Worm (Caenorhabditis elegans) whole organism, midembryonic: ENCODE results near the gene mcat-1.

Source experiments
- T22C8.4 ChIP-seq: fragments of 200-800 bp; sonication (Bioruptor generic); IDR thresholded peaks from 2 replicates; pipeline ENCODE4 v1.3.6; 2022; ENCODE audit warnings: missing genetic modification characterization, missing compliant biosample characterization
- cog-1 ChIP-seq: sonication (generic microtip); optimal IDR thresholded peaks from 2 replicates; lab custom pipeline; 2016; ENCODE audit warnings: missing genetic modification characterization, missing compliant biosample characterization
- flt-1 ChIP-seq: fragments of 200-800 bp; sonication (Bioruptor generic); IDR thresholded peaks from 2 replicates; pipeline ENCODE4 v1.3.6; 2022; ENCODE audit warnings: missing genetic modification characterization, missing compliant biosample characterization
- klf-2 ChIP-seq: fragments of 200-800 bp; sonication (Bioruptor generic); conservative IDR thresholded peaks from 2 replicates; pipeline ENCODE4 v1.3.6; 2022; ENCODE audit warnings: missing genetic modification reagents, missing genetic modification characterization, missing compliant biosample characterization
- ref-1 ChIP-seq: fragments of 200-800 bp; sonication (Bioruptor generic); conservative IDR thresholded peaks from 2 replicates; pipeline ENCODE4 v1.3.6; 2022; ENCODE audit warnings: missing genetic modification reagents, missing genetic modification characterization, missing compliant biosample characterization
- ztf-23 ChIP-seq: fragments of 200-800 bp; sonication (Bioruptor generic); IDR thresholded peaks from 2 replicates; pipeline ENCODE4 v1.3.6; 2022; ENCODE audit warnings: missing genetic modification reagents, missing genetic modification characterization, missing compliant biosample characterization
- ztf-29 ChIP-seq: fragments of 200-800 bp; sonication (Bioruptor generic); IDR thresholded peaks from 2 replicates; pipeline ENCODE4 v1.3.6; 2022; ENCODE audit warnings: missing genetic modification reagents, missing genetic modification characterization, missing compliant biosample characterization

ce11 chrII:51352-51751 is 40.0 kb downstream of the mcat-1 start, which contains the start of gene sptl-1:
- no peak for TF ChIP-seq cog-1 (tag; lab: Kevin White, UChicago)
- TF ChIP-seq T22C8.4 (GFP tag; lab: Robert Waterston, UW): no peak
- no peak for TF ChIP-seq ztf-29
- TF ChIP-seq klf-2: no peak
- no peak for TF ChIP-seq ztf-23 (GFP tag; lab: Robert Waterston, UW)
- TF ChIP-seq flt-1: no peak
- TF ChIP-seq ref-1 (GFP tag; lab: Robert Waterston, UW): no peak
